Worm (Caenorhabditis elegans): ENCODE results near the gene ogdh-1.

The ogdh-1 gene

ce11 chrIV:4655979-4656378, 47.8 kb downstream of the ogdh-1 start (continued):
- TF ChIP-seq ahr-1 (tag; optimal IDR thresholded peaks at IDR 0.05) (no peak), ceh-18 (tag; optimal IDR thresholded peaks at IDR 0.05) (no peak), pag-3 (tag; optimal IDR thresholded peaks at IDR 0.05; ENCODE audit: borderline replicate concordance) (no peak), ceh-30 (tag; optimal IDR thresholded peaks at IDR 0.05) (no peak), hlh-13 (GFP tag; optimal IDR thresholded peaks at IDR 0.05) (no peak), lim-6 (tag; optimal IDR thresholded peaks at IDR 0.05) (no peak), unc-3 (GFP tag; conservative IDR thresholded peaks at IDR 0.05) (no peak), unc-3 (tag; optimal IDR thresholded peaks at IDR 0.05) (no peak)

- TF ChIP-seq unc-55 (GFP tag; optimal IDR thresholded peaks at IDR 0.05) (no peak), syd-9 (tag; optimal IDR thresholded peaks at IDR 0.05) (no peak), pros-1 (tag; optimal IDR thresholded peaks at IDR 0.05) (no peak), elt-2 (tag; optimal IDR thresholded peaks at IDR 0.05) (no peak)
Measured at ce11 chrIV:4653708-4654107, 50.1 kb downstream of the ogdh-1 start.

- TF ChIP-seq nhr-11 (tag; optimal IDR thresholded peaks at IDR 0.05) (no peak), che-1 (tag; optimal IDR thresholded peaks at IDR 0.05) (no peak), ahr-1 (tag; optimal IDR thresholded peaks at IDR 0.05) (no peak), ets-4 (tag; optimal IDR thresholded peaks at IDR 0.05) (no peak), mec-3 (tag; optimal IDR thresholded peaks at IDR 0.05; ENCODE audit: borderline replicate concordance) (no peak), elt-4 (tag; optimal IDR thresholded peaks at IDR 0.05) (no peak), pha-4 (tag; optimal IDR thresholded peaks at IDR 0.05) (no peak), tbx-2 (tag; optimal IDR thresholded peaks at IDR 0.05) (no peak), ceh-48 (tag; optimal IDR thresholded peaks at IDR 0.05) (no peak), pqm-1 (tag; optimal IDR thresholded peaks at IDR 0.05) (no peak), ceh-45 (GFP tag; IDR thresholded peaks at IDR 0.05) (no peak), ceh-22 (tag; optimal IDR thresholded peaks at IDR 0.05) (no peak), unc-3 (GFP tag; conservative IDR thresholded peaks at IDR 0.05) (no peak), unc-3 (tag; optimal IDR thresholded peaks at IDR 0.05) (no peak), sox-2 (GFP tag; IDR thresholded peaks at IDR 0.05) (no peak), ceh-30 (tag; optimal IDR thresholded peaks at IDR 0.05) (no peak), hlh-8 (tag; optimal IDR thresholded peaks at IDR 0.05) (no peak)
Measured at ce11 chrIV:4652962-4653361, 50.8 kb downstream of the ogdh-1 start, which contains the start of gene psr-1. Gene psr-1, plus strand, starts transcription at chrIV:4653262.

- no peak for TF ChIP-seq mec-3 (tag; optimal IDR thresholded peaks at IDR 0.05; ENCODE audit: borderline replicate concordance)
- no peak for TF ChIP-seq hlh-6 (tag; optimal IDR thresholded peaks at IDR 0.05)
- no peak for TF ChIP-seq sox-4 (tag; optimal IDR thresholded peaks at IDR 0.05)
Measured at ce11 chrIV:4652365-4652844, 51.4 kb downstream of the ogdh-1 start, which contains the start of gene F29B9.5. Gene F29B9.5, plus strand, starts transcription at chrIV:4652415.

ce11 chrIV:4650624-4651094, 53.2 kb downstream of the ogdh-1 start, which contains the start of gene ubc-9:
Gene ubc-9, plus strand, starts transcription at chrIV:4651044.
- TF ChIP-seq ceh-14 (tag; optimal IDR thresholded peaks at IDR 0.05) (peak; percentile 35), ttx-3 (tag; optimal IDR thresholded peaks at IDR 0.05) (peak; percentile 15), ceh-34 (tag; optimal IDR thresholded peaks at IDR 0.05) (peak; percentile 22), C08G9.2 (tag; optimal IDR thresholded peaks at IDR 0.05) (peak; percentile 27), nfya-1 (tag; optimal IDR thresholded peaks at IDR 0.05) (peak; percentile 42), tbx-2 (tag; optimal IDR thresholded peaks at IDR 0.05) (peak; percentile 32), elt-2 (tag; optimal IDR thresholded peaks at IDR 0.05) (peak; percentile 64), ceh-48 (tag; optimal IDR thresholded peaks at IDR 0.05) (peak; percentile 96), unc-42 (tag; optimal IDR thresholded peaks at IDR 0.05) (peak; percentile 36), ceh-18 (tag; optimal IDR thresholded peaks at IDR 0.05) (peak; percentile 30), ref-2 (tag; optimal IDR thresholded peaks at IDR 0.05) (peak; percentile 45), sdc-2 (tag; optimal IDR thresholded peaks at IDR 0.05) (no peak), lim-6 (tag; optimal IDR thresholded peaks at IDR 0.05) (no peak), ceh-31 (tag; optimal IDR thresholded peaks at IDR 0.05) (peak; percentile 60), pag-3 (tag; optimal IDR thresholded peaks at IDR 0.05; ENCODE audit: borderline replicate concordance) (no peak), madf-2 (tag; optimal IDR thresholded peaks at IDR 0.05) (peak; percentile 36), odd-2 (tag; optimal IDR thresholded peaks at IDR 0.05) (no peak)

Measured in whole organism, late embryonic.